Fruit fly (Drosophila melanogaster): ENCODE measurements around the gene CG14823.

Gene CG14823

dm6 chr3L:7105693-7106092 lies 39.6 kb downstream of the CG14823 start:
- no peak for TF ChIP-seq CG12768 (GFP tag; optimal IDR thresholded peaks at IDR 0.05)
- no peak for TF ChIP-seq Hr96 (GFP tag; optimal IDR thresholded peaks at IDR 0.05)

DNA sequence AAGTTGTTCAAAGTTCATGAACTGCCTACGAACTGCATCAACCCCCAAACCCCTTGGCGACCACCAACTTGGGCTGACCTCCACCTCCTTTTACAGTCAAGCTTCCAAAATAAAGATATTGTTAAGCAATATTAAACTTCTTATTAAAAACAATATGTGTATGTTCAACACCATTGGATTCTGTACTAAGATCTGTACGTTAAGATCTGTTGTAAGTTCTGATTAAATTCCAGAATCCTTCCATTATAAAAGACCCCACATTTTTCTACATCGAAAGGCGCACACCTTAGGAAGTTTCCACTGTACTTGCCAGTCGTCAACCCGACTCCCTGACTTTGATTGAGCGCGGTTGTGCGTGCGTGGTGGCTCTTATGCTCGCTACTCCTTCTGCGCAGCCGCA lies 46.9 kb downstream of the CG14823 start:
- TF ChIP-seq cic (GFP tag; optimal IDR thresholded peaks at IDR 0.05) (no peak), Clk (GFP tag; optimal IDR thresholded peaks at IDR 0.05) (no peak), kay (GFP tag; ENCODE audit: borderline replicate concordance) (no peak), Crg-1 (GFP tag; optimal IDR thresholded peaks at IDR 0.05) (no peak), CG7101 (tag; optimal IDR thresholded peaks at IDR 0.05) (no peak), CG14711 (tag; optimal IDR thresholded peaks at IDR 0.05) (no peak), CG11617 (GFP tag; optimal IDR thresholded peaks at IDR 0.05) (no peak), CG7045 (GFP tag; optimal IDR thresholded peaks at IDR 0.05) (no peak), Hr96 (GFP tag; optimal IDR thresholded peaks at IDR 0.05) (no peak), Mnt (GFP tag; optimal IDR thresholded peaks at IDR 0.05) (no peak), toe (GFP tag; optimal IDR thresholded peaks at IDR 0.05) (no peak), cnc (optimal IDR thresholded peaks at IDR 0.05) (no peak), CG33017 (tag; optimal IDR thresholded peaks at IDR 0.05) (no peak), CG5204 (GFP tag; optimal IDR thresholded peaks at IDR 0.05) (no peak), bab1 (GFP tag; optimal IDR thresholded peaks at IDR 0.05) (no peak), ovo (GFP tag; optimal IDR thresholded peaks at IDR 0.05) (no peak), tj (GFP tag; optimal IDR thresholded peaks at IDR 0.05) (no peak), CG12768 (GFP tag; optimal IDR thresholded peaks at IDR 0.05) (no peak)

DNA sequence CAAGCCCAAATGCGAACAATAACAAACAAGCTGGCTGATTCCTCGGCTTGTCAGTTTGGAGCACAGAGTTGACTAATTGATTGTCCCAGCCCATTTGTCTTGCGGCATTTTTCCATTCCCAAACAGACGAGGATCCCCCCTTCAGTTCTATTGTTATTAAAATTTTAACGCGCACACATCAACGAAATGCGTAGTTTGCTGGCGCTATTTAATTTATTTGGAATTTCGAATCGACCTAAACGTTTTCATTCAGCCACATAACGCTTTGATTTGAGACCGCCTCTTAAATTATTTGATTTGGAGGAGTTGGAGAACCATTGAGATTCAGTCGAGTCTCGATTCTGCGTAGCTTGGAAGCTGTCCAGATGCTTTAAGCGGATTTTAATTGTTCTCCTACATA lies 49.8 kb downstream of the CG14823 start:
- TF ChIP-seq pad (GFP tag; optimal IDR thresholded peaks at IDR 0.05) (no peak), toe (GFP tag; optimal IDR thresholded peaks at IDR 0.05) (no peak), Crg-1 (GFP tag; optimal IDR thresholded peaks at IDR 0.05) (no peak), Mnt (GFP tag; optimal IDR thresholded peaks at IDR 0.05) (no peak), CG33017 (tag; optimal IDR thresholded peaks at IDR 0.05) (no peak), Hr96 (GFP tag; optimal IDR thresholded peaks at IDR 0.05) (no peak), ovo (GFP tag; optimal IDR thresholded peaks at IDR 0.05) (no peak), CG5204 (GFP tag; optimal IDR thresholded peaks at IDR 0.05) (no peak), kay (GFP tag; ENCODE audit: borderline replicate concordance) (no peak), bab1 (GFP tag; optimal IDR thresholded peaks at IDR 0.05) (no peak), CG7101 (tag; optimal IDR thresholded peaks at IDR 0.05) (no peak), Clk (GFP tag; optimal IDR thresholded peaks at IDR 0.05) (no peak), CG14711 (tag; optimal IDR thresholded peaks at IDR 0.05) (no peak), CG12768 (GFP tag; optimal IDR thresholded peaks at IDR 0.05) (no peak), CG11617 (GFP tag; optimal IDR thresholded peaks at IDR 0.05) (no peak), CG7045 (GFP tag; optimal IDR thresholded peaks at IDR 0.05) (no peak), tj (GFP tag; optimal IDR thresholded peaks at IDR 0.05) (no peak), CG1620 (GFP tag; optimal IDR thresholded peaks at IDR 0.05) (no peak), cic (GFP tag; optimal IDR thresholded peaks at IDR 0.05) (no peak), cnc (optimal IDR thresholded peaks at IDR 0.05) (no peak)
